Fruit fly (Drosophila melanogaster): Measurements from ENCODE around the gene Idh3g.

- TF ChIP-seq esn (GFP tag; optimal IDR thresholded peaks at IDR 0.05) (peak; percentile 83), CG7368 (GFP tag; optimal IDR thresholded peaks at IDR 0.05) (peak; percentile 61), CG8119 (GFP tag; IDR thresholded peaks at IDR 0.05) (no peak), CG8319 (GFP tag; optimal IDR thresholded peaks at IDR 0.05) (peak; percentile 47), CG8632 (GFP tag; optimal IDR thresholded peaks at IDR 0.05) (no peak), CG6792 (GFP tag; optimal IDR thresholded peaks at IDR 0.05) (peak; percentile 61), Sox14 (GFP tag; optimal IDR thresholded peaks at IDR 0.05) (peak; percentile 58), pdm3 (GFP tag; optimal IDR thresholded peaks at IDR 0.05) (peak; percentile 62), CG11762 (GFP tag; optimal IDR thresholded peaks at IDR 0.05; ENCODE audit: insufficient read depth) (peak; percentile 56), cyc (GFP tag; optimal IDR thresholded peaks at IDR 0.05) (peak; percentile 70), CG9139 (GFP tag; optimal IDR thresholded peaks at IDR 0.05) (peak; percentile 75), Smox (GFP tag; optimal IDR thresholded peaks at IDR 0.05) (peak; percentile 59), CG6854 (GFP tag; optimal IDR thresholded peaks at IDR 0.05) (peak; percentile 93)
Measured at dm6 chr3R:25684859-25685258, 4.2 kb downstream of the Idh3g start, which contains the start of gene RpL27.

Data from whole organism, prepupa.